Fruit fly (Drosophila melanogaster): ENCODE data around the gene PGRP-SA.

PGRP-SA gene

dm6 chrX:11572270-11572914 lies 10.9 kb downstream of the PGRP-SA start, which contains the start of the genes Kmn1 and Reepl1:
Kmn1 (minus strand) TSS chrX:11572442.
Reepl1 (plus strand) TSS chrX:11572707.
- no peak for TF ChIP-seq sv (GFP tag; optimal IDR thresholded peaks at IDR 0.05)
- no peak for TF ChIP-seq Hr83 (GFP tag; optimal IDR thresholded peaks at IDR 0.05; ENCODE audit: poor library complexity, severe bottlenecking)
- no peak for TF ChIP-seq N (GFP tag; optimal IDR thresholded peaks at IDR 0.05)
- no peak for TF ChIP-seq pan (optimal IDR thresholded peaks at IDR 0.05)
- no peak for TF ChIP-seq CG9705 (GFP tag; optimal IDR thresholded peaks at IDR 0.05)
- TF ChIP-seq tai (GFP tag; optimal IDR thresholded peaks at IDR 0.05): no peak
- no peak for TF ChIP-seq h (GFP tag; optimal IDR thresholded peaks at IDR 0.05)
- no peak for TF ChIP-seq GATAd (GFP tag; optimal IDR thresholded peaks at IDR 0.05)
- no peak for TF ChIP-seq jim (GFP tag; optimal IDR thresholded peaks at IDR 0.05)
- TF ChIP-seq Myc (optimal IDR thresholded peaks at IDR 0.05): peak; percentile 58
- no peak for TF ChIP-seq Mio (GFP tag; optimal IDR thresholded peaks at IDR 0.05)
- no peak for TF ChIP-seq ey (GFP tag; optimal IDR thresholded peaks at IDR 0.05)
- no peak for TF ChIP-seq Hr78 (GFP tag; optimal IDR thresholded peaks at IDR 0.05)
- TF ChIP-seq dl (GFP tag; optimal IDR thresholded peaks at IDR 0.05; ENCODE audit: insufficient read depth in 1 of 2, partially characterized antibody in 2 of 2): no peak
- no peak for TF ChIP-seq Hnf4 (GFP tag; optimal IDR thresholded peaks at IDR 0.05)
- TF ChIP-seq Rel (GFP tag; optimal IDR thresholded peaks at IDR 0.05): no peak
- no peak for TF ChIP-seq Rel (tag; optimal IDR thresholded peaks at IDR 0.05)
- TF ChIP-seq dmrt93B (GFP tag; optimal IDR thresholded peaks at IDR 0.05): no peak
- no peak for TF ChIP-seq brk (GFP tag; optimal IDR thresholded peaks at IDR 0.05)
- no peak for TF ChIP-seq psq (GFP tag; optimal IDR thresholded peaks at IDR 0.05)
- TF ChIP-seq usp (GFP tag; optimal IDR thresholded peaks at IDR 0.05): no peak
- TF ChIP-seq rgr (GFP tag; optimal IDR thresholded peaks at IDR 0.05): peak; percentile 1
- no peak for TF ChIP-seq CG32264 (GFP tag; optimal IDR thresholded peaks at IDR 0.05)
- TF ChIP-seq Jra (GFP tag; optimal IDR thresholded peaks at IDR 0.05): no peak
- TF ChIP-seq lola (GFP tag; optimal IDR thresholded peaks at IDR 0.05): no peak
- TF ChIP-seq Dfd (GFP tag; optimal IDR thresholded peaks at IDR 0.05): no peak
- peak in 1 of 2 experiments; percentile 40 for TF ChIP-seq foxo (GFP tag; optimal IDR thresholded peaks at IDR 0.05)
- TF ChIP-seq Vsx2 (GFP tag; optimal IDR thresholded peaks at IDR 0.05; ENCODE audit: partially characterized antibody): no peak
- peak; percentile 19 for TF ChIP-seq HLH106 (tag; optimal IDR thresholded peaks at IDR 0.05)
- TF ChIP-seq fru (GFP tag; optimal IDR thresholded peaks at IDR 0.05): no peak
- no peak for TF ChIP-seq OdsH (GFP tag; optimal IDR thresholded peaks at IDR 0.05)
- TF ChIP-seq Dif (GFP tag; optimal IDR thresholded peaks at IDR 0.05; ENCODE audit: partially characterized antibody): no peak
- no peak for TF ChIP-seq dsf (GFP tag; optimal IDR thresholded peaks at IDR 0.05; ENCODE audit: borderline replicate concordance)
- TF ChIP-seq Abd-B (GFP tag; optimal IDR thresholded peaks at IDR 0.05): no peak
- no peak for TF ChIP-seq br (GFP tag; optimal IDR thresholded peaks at IDR 0.05)
- TF ChIP-seq Sp1 (GFP tag; optimal IDR thresholded peaks at IDR 0.05): peak; percentile 19
- peak; percentile 21 for TF ChIP-seq woc (GFP tag; optimal IDR thresholded peaks at IDR 0.05)
- TF ChIP-seq sage (GFP tag; optimal IDR thresholded peaks at IDR 0.05): no peak
- TF ChIP-seq CrebA (GFP tag; optimal IDR thresholded peaks at IDR 0.05; ENCODE audit: borderline replicate concordance): no peak

dm6 chrX:11573529-11573928 lies 12.1 kb downstream of the PGRP-SA start, which contains the start of gene CG11696:
CG11696 (plus strand) TSS chrX:11573731.
- no peak for TF ChIP-seq h (GFP tag; optimal IDR thresholded peaks at IDR 0.05)
- TF ChIP-seq Myc (optimal IDR thresholded peaks at IDR 0.05): peak; percentile 62

- TF ChIP-seq tai (GFP tag; optimal IDR thresholded peaks at IDR 0.05) (no peak), Sp1 (GFP tag; optimal IDR thresholded peaks at IDR 0.05) (peak; percentile 75), woc (GFP tag; optimal IDR thresholded peaks at IDR 0.05) (peak; percentile 85), sv (GFP tag; optimal IDR thresholded peaks at IDR 0.05) (peak; percentile 41), Hnf4 (GFP tag; optimal IDR thresholded peaks at IDR 0.05) (no peak), h (GFP tag; optimal IDR thresholded peaks at IDR 0.05) (peak; percentile 72), GATAd (GFP tag; optimal IDR thresholded peaks at IDR 0.05) (no peak), foxo (GFP tag; optimal IDR thresholded peaks at IDR 0.05) (peak in 1 of 2 experiments; percentile 82), Rel (GFP tag; optimal IDR thresholded peaks at IDR 0.05) (no peak), Rel (tag; optimal IDR thresholded peaks at IDR 0.05) (peak; percentile 48), Vsx2 (GFP tag; optimal IDR thresholded peaks at IDR 0.05; ENCODE audit: partially characterized antibody) (no peak), br (GFP tag; optimal IDR thresholded peaks at IDR 0.05) (peak; percentile 51), Mio (GFP tag; optimal IDR thresholded peaks at IDR 0.05) (no peak), rgr (GFP tag; optimal IDR thresholded peaks at IDR 0.05) (peak; percentile 77), dmrt93B (GFP tag; optimal IDR thresholded peaks at IDR 0.05) (peak; percentile 50), lola (GFP tag; optimal IDR thresholded peaks at IDR 0.05) (no peak), HLH106 (tag; optimal IDR thresholded peaks at IDR 0.05) (peak; percentile 85), brk (GFP tag; optimal IDR thresholded peaks at IDR 0.05) (no peak), ey (GFP tag; optimal IDR thresholded peaks at IDR 0.05) (peak; percentile 63), fru (GFP tag; optimal IDR thresholded peaks at IDR 0.05) (peak; percentile 64), OdsH (GFP tag; optimal IDR thresholded peaks at IDR 0.05) (peak; percentile 67), usp (GFP tag; optimal IDR thresholded peaks at IDR 0.05) (no peak), psq (GFP tag; optimal IDR thresholded peaks at IDR 0.05) (peak; percentile 58), CG9705 (GFP tag; optimal IDR thresholded peaks at IDR 0.05) (peak; percentile 77), Myc (optimal IDR thresholded peaks at IDR 0.05) (peak; percentile 94), dsf (GFP tag; optimal IDR thresholded peaks at IDR 0.05; ENCODE audit: borderline replicate concordance) (no peak), CrebA (GFP tag; optimal IDR thresholded peaks at IDR 0.05; ENCODE audit: borderline replicate concordance) (no peak)
Measured at dm6 chrX:11576540-11576939, 15.1 kb downstream of the PGRP-SA start, which contains the start of gene CG11695. CG11695 (plus strand) TSS chrX:11576883.

Data from whole organism, wandering third instar larva.